Worm (Caenorhabditis elegans): Measurements from ENCODE around the gene sgn-1.

Gene sgn-1

ce11 chrII:8738955-8739354 lies 44.5 kb downstream of the sgn-1 start (continued):
- TF ChIP-seq lin-1 (GFP tag; IDR thresholded peaks at IDR 0.05), result no peak
- no peak for TF ChIP-seq hmg-1.1 (GFP tag; IDR thresholded peaks at IDR 0.05)
- TF ChIP-seq daf-8 (GFP tag; IDR thresholded peaks at IDR 0.05), result no peak
- no peak for TF ChIP-seq dpl-1 (GFP tag; optimal IDR thresholded peaks at IDR 0.05)
- TF ChIP-seq Y105C5A.15 (GFP tag; IDR thresholded peaks at IDR 0.05), result no peak
- TF ChIP-seq aly-2 (tag; optimal IDR thresholded peaks at IDR 0.05), result no peak
- TF ChIP-seq unc-130 (GFP tag; optimal IDR thresholded peaks at IDR 0.05), result no peak
- TF ChIP-seq saeg-2 (GFP tag; IDR thresholded peaks at IDR 0.05), result no peak
- peak; percentile 64 for TF ChIP-seq nhr-48 (tag; optimal IDR thresholded peaks at IDR 0.05)
- TF ChIP-seq nhr-10 (tag; optimal IDR thresholded peaks at IDR 0.05), result peak; percentile 23
- TF ChIP-seq lsy-2 (tag; optimal IDR thresholded peaks at IDR 0.05), result no peak
- TF ChIP-seq zfp-3 (GFP tag; conservative IDR thresholded peaks at IDR 0.05), result no peak
- no peak for TF ChIP-seq snpc-4 (tag; optimal IDR thresholded peaks at IDR 0.05)
- TF ChIP-seq tra-1 (GFP tag; IDR thresholded peaks at IDR 0.05), result no peak
- no peak for TF ChIP-seq nhr-237 (tag; optimal IDR thresholded peaks at IDR 0.05)
- TF ChIP-seq dve-1 (tag; optimal IDR thresholded peaks at IDR 0.05; ENCODE audit: insufficient read depth), result peak; percentile 92
- no peak for TF ChIP-seq ama-1 (optimal IDR thresholded peaks at IDR 0.05)
- peak; percentile 53 for TF ChIP-seq hlh-11 (tag; optimal IDR thresholded peaks at IDR 0.05)
- peak; percentile 25 for TF ChIP-seq pqm-1 (tag; optimal IDR thresholded peaks at IDR 0.05)
- TF ChIP-seq nhr-41 (GFP tag; IDR thresholded peaks at IDR 0.05), result no peak
- no peak for TF ChIP-seq mes-2 (tag; optimal IDR thresholded peaks at IDR 0.05; ENCODE audit: poor library complexity, severe bottlenecking)
- TF ChIP-seq nhr-25 (tag; optimal IDR thresholded peaks at IDR 0.05; ENCODE audit: borderline replicate concordance, insufficient read depth), result no peak
- TF ChIP-seq daf-12 (tag; optimal IDR thresholded peaks at IDR 0.05), result no peak
- no peak for TF ChIP-seq vab-7 (GFP tag; IDR thresholded peaks at IDR 0.05)
- TF ChIP-seq daf-19 (GFP tag; conservative IDR thresholded peaks at IDR 0.05), result no peak
- no peak for TF ChIP-seq ceh-32 (tag; optimal IDR thresholded peaks at IDR 0.05; ENCODE audit: poor library complexity)
- TF ChIP-seq T20F7.1 (GFP tag; optimal IDR thresholded peaks at IDR 0.05), result no peak
- no peak for TF ChIP-seq Y5F2A.4 (GFP tag; optimal IDR thresholded peaks at IDR 0.05)
- peak; percentile 98 for TF ChIP-seq php-3 (GFP tag; IDR thresholded peaks at IDR 0.05)
- TF ChIP-seq lin-38 (GFP tag; IDR thresholded peaks at IDR 0.05), result no peak
- TF ChIP-seq duxl-1 (tag; optimal IDR thresholded peaks at IDR 0.05; ENCODE audit: poor library complexity), result no peak
- no peak for TF ChIP-seq snpc-1.2 (GFP tag; IDR thresholded peaks at IDR 0.05)
- TF ChIP-seq mdt-29 (GFP tag; IDR thresholded peaks at IDR 0.05), result no peak
- no peak for TF ChIP-seq T26A8.4 (GFP tag; IDR thresholded peaks at IDR 0.05)
- TF ChIP-seq lim-7 (GFP tag; IDR thresholded peaks at IDR 0.05), result no peak
- TF ChIP-seq attf-4 (tag; optimal IDR thresholded peaks at IDR 0.05), result no peak
- no peak for TF ChIP-seq F49E8.2 (tag; optimal IDR thresholded peaks at IDR 0.05; ENCODE audit: borderline replicate concordance)
- no peak for TF ChIP-seq lin-29 (GFP tag; IDR thresholded peaks at IDR 0.05)
- TF ChIP-seq cey-2 (tag; optimal IDR thresholded peaks at IDR 0.05; ENCODE audit: borderline replicate concordance, insufficient read depth), result no peak
- no peak for TF ChIP-seq dmd-8 (GFP tag; IDR thresholded peaks at IDR 0.05)
- no peak for TF ChIP-seq Y48G9A.11 (GFP tag; IDR thresholded peaks at IDR 0.05)
- TF ChIP-seq ctbp-1 (GFP tag; IDR thresholded peaks at IDR 0.05), result no peak
- no peak for TF ChIP-seq nhr-42 (GFP tag; IDR thresholded peaks at IDR 0.05)
- no peak for TF ChIP-seq ZK337.2 (GFP tag; IDR thresholded peaks at IDR 0.05)
- no peak for TF ChIP-seq dmd-9 (GFP tag; IDR thresholded peaks at IDR 0.05)
- no peak for TF ChIP-seq skn-1 (tag; optimal IDR thresholded peaks at IDR 0.05)
- no peak for TF ChIP-seq tag-97 (GFP tag; IDR thresholded peaks at IDR 0.05)
- peak in 1 of 2 experiments; percentile 34 for TF ChIP-seq mdl-1 (tag; optimal IDR thresholded peaks at IDR 0.05)
- no peak for TF ChIP-seq D1046.2 (GFP tag; IDR thresholded peaks at IDR 0.05)
- TF ChIP-seq Y75B8A.6 (GFP tag; IDR thresholded peaks at IDR 0.05), result no peak
- TF ChIP-seq ztf-11 (tag; optimal IDR thresholded peaks at IDR 0.05), result no peak
- no peak for TF ChIP-seq madf-5 (GFP tag; IDR thresholded peaks at IDR 0.05)
